Worm (Caenorhabditis elegans) whole organism, L2 larva: ENCODE results near the gene D2024.4.

Experiments
- ama-1 ChIP-seq: fragments of 150-350 bp; optimal IDR thresholded peaks from 2 replicates; lab custom pipeline; 2018; ENCODE audit warnings: inconsistent platforms
- crh-2 ChIP-seq: sonication (generic microtip); optimal IDR thresholded peaks from 2 replicates; lab custom pipeline; 2017; ENCODE audit warnings: missing biosample characterization, missing genetic modification characterization
- dmd-4 ChIP-seq: sonication (generic microtip); optimal IDR thresholded peaks from 2 replicates; lab custom pipeline; 2017; ENCODE audit warnings: missing biosample characterization, missing genetic modification characterization
- fos-1 ChIP-seq: fragments of 150-350 bp; optimal IDR thresholded peaks from 2 replicates; lab custom pipeline; 2014; ENCODE audit warnings: missing biosample characterization, missing genetic modification characterization
- gmeb-1 ChIP-seq: fragments of 150-350 bp; optimal IDR thresholded peaks from 2 replicates; lab custom pipeline; 2014; ENCODE audit warnings: missing biosample characterization, missing genetic modification characterization
- lsy-2 ChIP-seq, 2 experiments: fragments of 150-350 bp in 1 of 2; sonication (generic microtip) in 1 of 2; optimal IDR thresholded peaks; 2 replicates each; lab custom pipeline; 2014 to 2017; ENCODE audit warnings: missing biosample characterization in 2 of 2, missing genetic modification characterization in 2 of 2
- mbf-1 ChIP-seq: sonication (generic microtip); optimal IDR thresholded peaks from 2 replicates; lab custom pipeline; 2017; ENCODE audit warnings: missing biosample characterization, missing genetic modification characterization
- nhr-6 ChIP-seq: fragments of 150-350 bp; optimal IDR thresholded peaks from 2 replicates; lab custom pipeline; 2014; ENCODE audit warnings: missing biosample characterization, missing genetic modification characterization
- sma-9 ChIP-seq, 2 experiments: fragments of 150-350 bp in 1 of 2; sonication (generic microtip) in 1 of 2; optimal IDR thresholded peaks; 2 replicates each; lab custom pipeline; 2014 to 2016; ENCODE audit warnings: missing genetic modification characterization in 2 of 2, mild to moderate bottlenecking in 1 of 2, missing biosample characterization in 1 of 2, missing compliant biosample characterization in 1 of 2, missing genetic modification reagents in 1 of 2, moderate library complexity in 1 of 2

Gene D2024.4

ce11 chrIV:7276661-7277060 is 45.6 kb downstream of the D2024.4 start, which contains the start of gene C06E4.2:
TSS of gene C06E4.2 (plus strand) at chrIV:7276961.
- no peak for TF ChIP-seq mbf-1 (tag; lab: Kevin White, UChicago)
- TF ChIP-seq sma-9 (GFP tag; optimal IDR thresholded peaks at IDR 0.05; lab: Kevin White, UChicago), result no peak
- no peak for TF ChIP-seq sma-9 (tag; optimal IDR thresholded peaks at IDR 0.05; lab: Kevin White, UChicago)
- no peak for TF ChIP-seq fos-1 (tag; lab: Kevin White, UChicago)
- TF ChIP-seq nhr-6, result no peak
- no peak for TF ChIP-seq gmeb-1 (tag; lab: Kevin White, UChicago)
- no peak for TF ChIP-seq ama-1
- TF ChIP-seq lsy-2 (tag; optimal IDR thresholded peaks at IDR 0.05; lab: Kevin White, UChicago), result no peak
- no peak for TF ChIP-seq dmd-4
- TF ChIP-seq crh-2, result no peak
